Fruit fly (Drosophila melanogaster) whole organism, pupa: ENCODE measurements around the gene nAChRbeta1.
A peak's percentile ranks its signal among the peaks of the same experiment; 100 is the strongest.

ENCODE experiments used
- CG10348 ChIP-seq: fragments of 200-800 bp; sonication (Bioruptor generic); IDR thresholded peaks from 2 replicates; pipeline ENCODE4 v1.3.6; 2022; ENCODE audit warnings: missing biosample characterization, missing genetic modification characterization
- CG12605 ChIP-seq: fragments of 200-800 bp; sonication (Bioruptor generic); IDR thresholded peaks from 2 replicates; pipeline ENCODE4 v1.3.6; 2022; ENCODE audit warnings: missing biosample characterization, missing genetic modification characterization
- CG13204 ChIP-seq: fragments of 200-800 bp; sonication (Bioruptor generic); optimal IDR thresholded peaks from 2 replicates; lab custom pipeline; 2018; ENCODE audit warnings: missing biosample characterization, mild to moderate bottlenecking, missing genetic modification characterization, moderate library complexity
- CG14655 ChIP-seq: fragments of 200-800 bp; sonication (Bioruptor generic); optimal IDR thresholded peaks from 3 replicates; lab custom pipeline; 2017; ENCODE audit warnings: mild to moderate bottlenecking, missing biosample characterization, missing genetic modification reagents, missing genetic modification characterization
- CG15710 ChIP-seq: fragments of 200-800 bp; sonication (Bioruptor generic); optimal IDR thresholded peaks from 2 replicates; lab custom pipeline; 2018; ENCODE audit warnings: missing biosample characterization, mild to moderate bottlenecking, missing genetic modification characterization, moderate library complexity
- CG17806 ChIP-seq: fragments of 200-800 bp; sonication (Bioruptor generic); optimal IDR thresholded peaks from 2 replicates; lab custom pipeline; 2018; ENCODE audit warnings: missing biosample characterization, mild to moderate bottlenecking, missing genetic modification characterization, moderate library complexity
- CG32121 ChIP-seq: fragments of 200-800 bp; sonication (Bioruptor generic); IDR thresholded peaks from 2 replicates; pipeline ENCODE4 v1.3.6; 2022; ENCODE audit warnings: missing biosample characterization, missing genetic modification characterization
- CG34367 ChIP-seq: fragments of 200-800 bp; sonication (Bioruptor generic); optimal IDR thresholded peaks from 2 replicates; lab custom pipeline; 2018; ENCODE audit warnings: missing biosample characterization, mild to moderate bottlenecking, missing genetic modification characterization
- CG4496 ChIP-seq: fragments of 200-800 bp; sonication (Bioruptor generic); IDR thresholded peaks from 3 replicates; pipeline ENCODE4 v1.3.6; 2022; ENCODE audit warnings: missing biosample characterization, missing genetic modification characterization
- CG8159 ChIP-seq: fragments of 200-800 bp; sonication (Bioruptor generic); optimal IDR thresholded peaks from 3 replicates; lab custom pipeline; 2018; ENCODE audit warnings: missing biosample characterization, mild to moderate bottlenecking, missing genetic modification characterization, moderate library complexity
- CG8301 ChIP-seq: fragments of 200-800 bp; sonication (Bioruptor generic); optimal IDR thresholded peaks from 2 replicates; lab custom pipeline; 2018; ENCODE audit warnings: missing biosample characterization, mild to moderate bottlenecking, missing genetic modification characterization
- CG9948 ChIP-seq: fragments of 200-800 bp; sonication (Bioruptor generic); optimal IDR thresholded peaks from 2 replicates; lab custom pipeline; 2018; ENCODE audit warnings: missing biosample characterization, mild to moderate bottlenecking, missing genetic modification characterization, moderate library complexity
- D1 ChIP-seq: fragments of 200-800 bp; sonication (Bioruptor generic); optimal IDR thresholded peaks from 2 replicates; lab custom pipeline; 2018; ENCODE audit warnings: missing biosample characterization, mild to moderate bottlenecking, missing genetic modification characterization, moderate library complexity
- EcR ChIP-seq: fragments of 200-800 bp; sonication (Bioruptor generic); optimal IDR thresholded peaks from 3 replicates; lab custom pipeline; 2019; ENCODE audit warnings: missing biosample characterization, missing genetic modification characterization, mild to moderate bottlenecking, moderate library complexity, missing genetic modification reagents
- Ets98B ChIP-seq: fragments of 200-800 bp; sonication (Bioruptor generic); IDR thresholded peaks from 2 replicates; pipeline ENCODE4 v1.3.6; 2022; ENCODE audit warnings: missing biosample characterization, missing genetic modification characterization
- Pif1A ChIP-seq: fragments of 200-800 bp; sonication (Bioruptor generic); optimal IDR thresholded peaks from 3 replicates; lab custom pipeline; 2016; ENCODE audit warnings: missing biosample characterization, missing genetic modification characterization
- Pif1B ChIP-seq: fragments of 200-800 bp; sonication (Bioruptor generic); optimal IDR thresholded peaks from 3 replicates; lab custom pipeline; 2016; ENCODE audit warnings: missing biosample characterization, missing genetic modification characterization
- Snoo ChIP-seq: fragments of 200-800 bp; sonication (Bioruptor generic); optimal IDR thresholded peaks from 3 replicates; lab custom pipeline; 2017; ENCODE audit warnings: missing biosample characterization, mild to moderate bottlenecking, missing genetic modification characterization, inconsistent platforms
- fd96Ca ChIP-seq: fragments of 200-800 bp; sonication (Bioruptor generic); IDR thresholded peaks from 3 replicates; pipeline ENCODE4 v1.3.6; 2022; ENCODE audit warnings: missing biosample characterization, missing genetic modification characterization
- gl ChIP-seq: fragments of 200-800 bp; sonication (Bioruptor generic); optimal IDR thresholded peaks from 2 replicates; lab custom pipeline; 2018; ENCODE audit warnings: missing biosample characterization, mild to moderate bottlenecking, missing genetic modification characterization
- rn ChIP-seq: fragments of 200-800 bp; sonication (Bioruptor generic); IDR thresholded peaks from 2 replicates; pipeline ENCODE4 v1.3.6; 2022; ENCODE audit warnings: missing biosample characterization, missing genetic modification characterization

The nAChRbeta1 gene

DNA sequence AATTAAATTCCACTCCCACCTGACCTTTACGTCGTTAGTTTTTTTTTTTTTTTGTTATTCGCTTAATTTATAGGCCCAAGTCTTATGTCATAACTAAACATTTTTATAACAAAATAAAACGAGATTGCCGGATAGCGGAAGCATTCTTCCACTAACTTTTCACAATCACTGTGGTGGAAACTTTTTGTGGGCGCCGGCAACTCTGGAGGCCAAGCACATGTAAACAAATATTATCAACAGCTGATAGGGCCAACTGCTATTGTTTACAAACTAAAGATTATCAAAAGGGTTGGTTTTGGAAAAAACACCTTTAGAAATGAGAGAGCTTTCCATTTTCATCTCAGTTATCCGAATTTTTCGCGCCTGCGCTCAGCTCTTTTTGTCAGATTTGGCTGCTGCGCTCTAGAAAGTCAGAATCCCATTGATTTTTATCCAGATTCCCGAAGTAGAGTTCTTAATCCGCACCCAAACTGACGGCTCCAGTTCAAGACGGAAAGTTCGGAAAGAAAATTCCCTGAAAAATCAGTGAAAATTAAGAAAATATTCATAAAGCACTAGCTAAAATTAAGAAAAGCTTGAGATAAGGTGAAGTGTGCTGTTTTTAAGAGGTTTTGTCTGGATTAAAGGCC is at the start of gene nAChRbeta1:
Gene nAChRbeta1 (plus strand): TSS at position 432 of the 629 bp plus-strand sequence.
- no peak for TF ChIP-seq fd96Ca (GFP tag; lab: Robert Waterston, UW)
- no peak for TF ChIP-seq CG15710
- TF ChIP-seq CG8301 = no peak
- TF ChIP-seq Ets98B (GFP tag; lab: Robert Waterston, UW) = no peak

DNA sequence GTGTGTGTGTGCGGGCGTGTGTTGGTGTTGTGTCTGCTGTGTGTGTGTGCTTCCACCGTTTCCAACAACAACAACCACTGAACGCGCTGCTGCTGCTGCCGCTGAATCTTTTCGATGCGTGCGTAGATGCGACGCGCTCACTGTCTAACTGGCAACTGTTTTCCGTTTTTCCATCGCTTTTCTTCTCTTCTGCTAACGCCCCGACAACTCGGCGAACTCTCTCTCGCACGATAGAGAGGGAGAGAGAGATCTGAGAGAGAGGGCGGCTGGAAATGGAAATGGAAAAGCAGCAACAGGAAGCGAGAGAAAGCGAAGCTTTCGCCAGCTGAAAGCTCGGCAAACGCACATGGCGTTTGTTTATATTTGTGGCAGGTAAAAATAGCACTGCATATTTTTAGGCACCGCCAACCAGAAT is 48.9 kb upstream of the nAChRbeta1 start, which contains the start of gene DopEcR:
Gene DopEcR (minus strand): TSS at position 157 of the 415 bp plus-strand sequence.
- TF ChIP-seq CG32121 (GFP tag; lab: Robert Waterston, UW) = 0 out of 2 replicates have a peak, but pooled peaks have one; percentile 13
- no peak for TF ChIP-seq Pif1B (GFP tag; lab: Kevin White, UChicago)
- 0 out of 3 replicates have a peak, but pooled peaks have one; percentile 11 for TF ChIP-seq fd96Ca (GFP tag; lab: Robert Waterston, UW)
- peak; percentile 71 for TF ChIP-seq CG4496 (GFP tag; lab: Robert Waterston, UW)
- peak; percentile 32; the same call in 1 of the 2 replicates for TF ChIP-seq CG12605 (GFP tag; lab: Robert Waterston, UW)
- no peak for TF ChIP-seq CG13204 (GFP tag; lab: Kevin White, UChicago)

DNA sequence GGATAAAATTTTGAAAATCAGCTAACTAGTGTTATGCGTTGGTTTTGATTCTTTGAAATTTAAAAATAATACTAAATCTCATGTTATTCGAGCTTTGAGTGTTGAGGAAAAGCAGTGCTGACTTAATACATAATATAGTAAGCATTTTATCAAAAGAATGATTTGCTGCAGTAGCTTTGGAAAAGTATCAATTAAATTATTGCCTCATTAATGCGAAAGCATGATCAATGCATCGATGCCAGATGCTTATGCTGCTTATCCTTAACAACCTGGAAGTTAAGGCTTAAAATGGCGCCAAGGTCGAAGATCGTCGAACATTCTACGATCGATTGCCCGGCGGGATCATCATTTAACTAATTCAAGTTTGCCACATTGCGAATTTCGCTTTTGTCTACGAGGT is 47.6 kb upstream of the nAChRbeta1 start, which contains the start of gene CG32240:
Gene CG32240 (minus strand): TSS at position 101 of the 400 bp plus-strand sequence.
- TF ChIP-seq CG15710 = no peak
- no peak for TF ChIP-seq CG10348
- TF ChIP-seq Ets98B (GFP tag; lab: Robert Waterston, UW) = no peak
- TF ChIP-seq rn (GFP tag; lab: Robert Waterston, UW) = no peak
- TF ChIP-seq CG14655 = no peak
- no peak for TF ChIP-seq CG12605 (GFP tag; lab: Robert Waterston, UW)
- TF ChIP-seq CG13204 (GFP tag; lab: Kevin White, UChicago) = no peak
- TF ChIP-seq CG32121 (GFP tag; lab: Robert Waterston, UW) = no peak
- no peak for TF ChIP-seq Pif1A (GFP tag; lab: Kevin White, UChicago)
- TF ChIP-seq D1 (tag; lab: Kevin White, UChicago) = no peak
- no peak for TF ChIP-seq fd96Ca (GFP tag; lab: Robert Waterston, UW)
- no peak for TF ChIP-seq CG4496 (GFP tag; lab: Robert Waterston, UW)
- TF ChIP-seq CG8159 = no peak

DNA sequence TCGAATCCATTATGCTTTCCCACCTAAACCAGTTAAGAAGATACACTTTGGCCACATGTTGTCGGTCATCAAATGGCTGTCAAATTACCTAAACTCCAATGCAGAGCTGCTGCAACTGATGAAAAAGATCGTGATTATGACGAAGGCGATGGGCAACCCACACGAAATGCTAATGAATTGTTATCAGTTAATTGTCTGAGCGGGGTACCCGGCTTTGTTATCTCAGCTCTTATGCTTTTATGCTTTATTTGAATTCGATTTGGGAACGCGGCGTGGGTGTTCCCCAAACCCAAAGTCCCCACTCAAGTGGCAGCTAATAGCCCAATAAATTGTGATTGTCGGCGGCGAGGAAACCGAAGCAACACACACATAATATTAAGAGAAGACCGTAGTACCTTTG is 46.6 kb upstream of the nAChRbeta1 start:
- TF ChIP-seq gl (tag; lab: Kevin White, UChicago) (no peak), Snoo (tag; lab: Kevin White, UChicago) (no peak), CG32121 (GFP tag; lab: Robert Waterston, UW) (no peak), Ets98B (GFP tag; lab: Robert Waterston, UW) (no peak), rn (GFP tag; lab: Robert Waterston, UW) (no peak), Pif1A (GFP tag; lab: Kevin White, UChicago) (no peak), Pif1B (GFP tag; lab: Kevin White, UChicago) (no peak), fd96Ca (GFP tag; lab: Robert Waterston, UW) (0 out of 3 replicates have a peak, but pooled peaks have one; percentile 24)

DNA sequence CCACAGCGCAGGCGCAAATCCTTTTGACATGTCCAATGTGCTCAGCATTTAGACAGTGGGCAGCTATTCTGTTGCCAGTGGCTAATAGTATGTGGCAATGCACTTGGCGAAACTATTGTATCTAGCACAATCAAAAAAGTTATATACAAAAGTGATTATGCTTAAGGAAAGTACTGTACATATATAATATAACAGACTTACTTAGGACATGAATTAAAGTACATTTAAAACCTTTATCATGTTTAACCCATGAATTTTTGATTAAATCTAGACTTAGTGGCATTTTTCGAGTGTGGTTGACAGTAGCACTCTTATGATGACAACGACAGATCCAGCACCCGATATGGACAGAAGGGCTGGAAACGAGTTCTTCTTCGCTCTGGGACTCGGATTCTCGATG is 46.0 kb upstream of the nAChRbeta1 start:
- peak; percentile 87 for TF ChIP-seq CG9948 (tag; lab: Kevin White, UChicago)
- no peak for TF ChIP-seq CG10348
- peak; percentile 75 for TF ChIP-seq CG8301
- TF ChIP-seq CG12605 (GFP tag; lab: Robert Waterston, UW) = no peak
- TF ChIP-seq CG34367 (tag; lab: Kevin White, UChicago) = peak; percentile 83
- peak; percentile 84 for TF ChIP-seq gl (tag; lab: Kevin White, UChicago)
- TF ChIP-seq D1 (tag; lab: Kevin White, UChicago) = peak; percentile 68
- TF ChIP-seq CG15710 = peak; percentile 84
- no peak; the same call in 1 of the 2 replicates for TF ChIP-seq Ets98B (GFP tag; lab: Robert Waterston, UW)
- TF ChIP-seq CG8159 = peak; percentile 95
- no peak for TF ChIP-seq EcR (GFP tag; lab: Kevin White, UChicago)
- peak; percentile 37 for TF ChIP-seq Pif1B (GFP tag; lab: Kevin White, UChicago)
- TF ChIP-seq Pif1A (GFP tag; lab: Kevin White, UChicago) = peak; percentile 60
- TF ChIP-seq CG14655 = peak; percentile 89
- TF ChIP-seq CG32121 (GFP tag; lab: Robert Waterston, UW) = no peak
- no peak for TF ChIP-seq rn (GFP tag; lab: Robert Waterston, UW)
- TF ChIP-seq CG4496 (GFP tag; lab: Robert Waterston, UW) = peak; percentile 66
- no peak for TF ChIP-seq fd96Ca (GFP tag; lab: Robert Waterston, UW)
- TF ChIP-seq CG13204 (GFP tag; lab: Kevin White, UChicago) = no peak
- TF ChIP-seq CG17806 (tag; lab: Kevin White, UChicago) = peak; percentile 93
- no peak for TF ChIP-seq Snoo (tag; lab: Kevin White, UChicago)

DNA sequence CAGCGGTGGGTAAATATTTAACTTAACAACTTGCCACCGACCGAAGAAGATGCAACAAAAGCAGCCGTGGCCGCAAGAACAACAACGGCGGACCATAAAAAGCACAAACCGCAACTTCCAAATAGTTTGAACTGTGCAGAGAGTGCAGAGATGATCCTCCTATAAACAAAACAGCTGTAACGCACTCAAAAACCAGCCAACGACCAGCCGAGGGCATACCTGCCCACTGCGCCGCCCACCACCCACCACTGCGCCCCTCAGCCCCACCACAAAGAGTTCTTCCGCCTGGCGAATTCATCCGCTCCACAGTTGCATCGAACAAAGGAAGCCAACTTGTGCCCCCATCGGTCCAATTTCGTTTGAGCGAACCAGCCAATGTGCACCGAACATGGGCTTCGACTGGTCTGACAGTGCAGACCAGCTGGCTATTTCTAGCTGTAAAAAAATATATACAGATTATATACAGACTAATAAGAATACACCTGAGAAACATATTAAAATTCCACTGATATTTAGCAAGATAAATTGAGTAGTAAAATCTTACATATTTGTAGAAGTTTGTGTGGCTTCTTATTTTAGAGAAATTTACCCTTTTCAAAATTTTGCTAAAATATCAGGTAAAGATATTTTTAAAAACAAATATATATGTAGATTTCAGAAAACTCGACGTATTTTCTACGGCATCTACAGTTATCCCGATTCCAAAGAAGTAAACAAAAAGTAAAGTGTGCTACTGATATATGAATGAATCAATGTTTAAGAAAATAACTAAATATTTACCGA is 45.4 kb upstream of the nAChRbeta1 start:
- peak; percentile 28 for TF ChIP-seq CG8159
- TF ChIP-seq Snoo (tag; lab: Kevin White, UChicago) = no peak
- peak; percentile 14; the same call in 1 of the 2 replicates for TF ChIP-seq Ets98B (GFP tag; lab: Robert Waterston, UW)
- TF ChIP-seq gl (tag; lab: Kevin White, UChicago) = no peak
- TF ChIP-seq Pif1B (GFP tag; lab: Kevin White, UChicago) = no peak
- peak; percentile 26 for TF ChIP-seq CG14655
- TF ChIP-seq CG4496 (GFP tag; lab: Robert Waterston, UW) = peak; percentile 51; the same call in 2 of the 3 replicates
- no peak for TF ChIP-seq rn (GFP tag; lab: Robert Waterston, UW)
- TF ChIP-seq fd96Ca (GFP tag; lab: Robert Waterston, UW) = no peak
- TF ChIP-seq CG34367 (tag; lab: Kevin White, UChicago) = no peak
- no peak for TF ChIP-seq Pif1A (GFP tag; lab: Kevin White, UChicago)
- TF ChIP-seq CG32121 (GFP tag; lab: Robert Waterston, UW) = no peak; the same call in 1 of the 2 replicates
- TF ChIP-seq CG10348 = no peak
- no peak for TF ChIP-seq CG8301
- peak; percentile 82 for TF ChIP-seq CG13204 (GFP tag; lab: Kevin White, UChicago)
- no peak for TF ChIP-seq CG9948 (tag; lab: Kevin White, UChicago)
- TF ChIP-seq CG12605 (GFP tag; lab: Robert Waterston, UW) = no peak
- TF ChIP-seq EcR (GFP tag; lab: Kevin White, UChicago) = peak; percentile 62
- TF ChIP-seq D1 (tag; lab: Kevin White, UChicago) = no peak
- no peak for TF ChIP-seq CG15710
- TF ChIP-seq, all 21 proteins: peak for 6
